Worm (Caenorhabditis elegans) whole organism, early embryonic: ENCODE data around the gene lelo-4.

Experiments used
- aly-1 ChIP-seq: sonication (generic microtip); optimal IDR thresholded peaks from 2 replicates; lab custom pipeline; 2016; ENCODE audit warnings: missing genetic modification characterization, missing compliant biosample characterization
- ama-1 ChIP-seq: fragments of 150-350 bp; optimal IDR thresholded peaks from 2 replicates; lab custom pipeline; 2014
- ceh-36 ChIP-seq: sonication (generic microtip); optimal IDR thresholded peaks from 2 replicates; lab custom pipeline; 2016; ENCODE audit warnings: missing genetic modification characterization, inconsistent platforms, missing compliant biosample characterization
- hmg-4 ChIP-seq: fragments of 200-800 bp; sonication (Bioruptor generic); optimal IDR thresholded peaks from 2 replicates; lab custom pipeline; 2018; ENCODE audit warnings: mild to moderate bottlenecking, missing genetic modification characterization, missing compliant biosample characterization
- hnd-1 ChIP-seq: sonication (generic microtip); optimal IDR thresholded peaks from 2 replicates; lab custom pipeline; 2016; ENCODE audit warnings: missing genetic modification characterization, missing compliant biosample characterization
- pes-1 ChIP-seq: fragments of 200-800 bp; sonication (Bioruptor generic); IDR thresholded peaks from 2 replicates; pipeline ENCODE4 v1.3.6; 2022; ENCODE audit warnings: missing genetic modification reagents, missing genetic modification characterization, missing compliant biosample characterization

- no peak for TF ChIP-seq pes-1 (GFP tag; lab: Robert Waterston, UW)
- TF ChIP-seq ama-1 (lab: Kevin White, UChicago), result no peak
- no peak for TF ChIP-seq hnd-1 (tag; lab: Kevin White, UChicago)
- TF ChIP-seq aly-1, result no peak
- TF ChIP-seq ceh-36 (tag; lab: Kevin White, UChicago), result no peak
- TF ChIP-seq hmg-4 (GFP tag; lab: Kevin White, UChicago), result no peak
Observed at ce11 chrII:5734883-5735282, 20.2 kb downstream of the lelo-4 start.
